Fruit fly (Drosophila melanogaster) whole organism, embryonic: Measurements from ENCODE around the gene CG13258.
A peak's percentile ranks its signal among the peaks of the same experiment; 100 is the strongest.

Experiments
- Adf1 ChIP-seq: fragments of 200-800 bp; sonication (Bioruptor generic); IDR thresholded peaks from 2 replicates; pipeline ENCODE4 v1.3.6; 2022; ENCODE audit warnings: missing biosample characterization, missing genetic modification characterization
- Atf-2 ChIP-seq: fragments of 200-800 bp; sonication (Bioruptor generic); optimal IDR thresholded peaks from 2 replicates; lab custom pipeline; 2016; ENCODE audit warnings: missing biosample characterization, missing genetic modification characterization
- Atf3 ChIP-seq: fragments of 200-800 bp; sonication (Bioruptor generic); optimal IDR thresholded peaks from 3 replicates; lab custom pipeline; 2016; ENCODE audit warnings: missing biosample characterization, missing genetic modification characterization
- CG13123 ChIP-seq: fragments of 200-800 bp; sonication (Bioruptor generic); optimal IDR thresholded peaks from 2 replicates; lab custom pipeline; 2016; ENCODE audit warnings: missing biosample characterization, missing genetic modification characterization
- CG13624 ChIP-seq: fragments of 200-800 bp; sonication (Bioruptor generic); optimal IDR thresholded peaks from 2 replicates; lab custom pipeline; 2016; ENCODE audit warnings: missing biosample characterization, missing genetic modification characterization
- CG14014 ChIP-seq: fragments of 200-800 bp; sonication (Bioruptor generic); IDR thresholded peaks from 2 replicates; pipeline ENCODE4 v1.3.6; 2022; ENCODE audit warnings: missing biosample characterization, missing genetic modification characterization
- CG15073 ChIP-seq: fragments of 200-800 bp; sonication (Bioruptor generic); optimal IDR thresholded peaks from 2 replicates; lab custom pipeline; 2016; ENCODE audit warnings: missing biosample characterization, missing genetic modification characterization
- CG17361 ChIP-seq: fragments of 200-800 bp; sonication (Bioruptor generic); IDR thresholded peaks from 3 replicates; pipeline ENCODE4 v1.3.6; 2022; ENCODE audit warnings: missing biosample characterization, missing genetic modification characterization
- CG17802 ChIP-seq: fragments of 200-800 bp; sonication (Bioruptor generic); optimal IDR thresholded peaks from 2 replicates; lab custom pipeline; 2018; ENCODE audit warnings: missing biosample characterization, mild to moderate bottlenecking, missing genetic modification characterization, moderate library complexity
- CG18262 ChIP-seq: fragments of 200-800 bp; optimal IDR thresholded peaks from 3 replicates; lab custom pipeline; 2019; ENCODE audit warnings: missing biosample characterization, mild to moderate bottlenecking, missing genetic modification characterization, moderate library complexity
- CG2116 ChIP-seq: fragments of 200-800 bp; sonication (Bioruptor generic); optimal IDR thresholded peaks from 3 replicates; lab custom pipeline; 2018; ENCODE audit warnings: missing biosample characterization, mild to moderate bottlenecking, missing genetic modification characterization
- CG2712 ChIP-seq: fragments of 200-800 bp; optimal IDR thresholded peaks from 3 replicates; lab custom pipeline; 2019; ENCODE audit warnings: missing biosample characterization, mild to moderate bottlenecking, missing genetic modification characterization, moderate library complexity
- CG33557 ChIP-seq: fragments of 200-800 bp; sonication (Bioruptor generic); optimal IDR thresholded peaks from 2 replicates; lab custom pipeline; 2019; ENCODE audit warnings: missing biosample characterization, mild to moderate bottlenecking, missing genetic modification characterization, moderate library complexity
- CG4617 ChIP-seq: fragments of 200-800 bp; sonication (Bioruptor generic); optimal IDR thresholded peaks from 3 replicates; lab custom pipeline; 2016; ENCODE audit warnings: missing biosample characterization, missing genetic modification characterization, borderline replicate concordance
- CG6272 ChIP-seq: fragments of 200-800 bp; sonication (Bioruptor generic); IDR thresholded peaks from 2 replicates; pipeline ENCODE4 v1.3.6; 2022; ENCODE audit warnings: missing biosample characterization, missing genetic modification characterization
- CG6683 ChIP-seq: fragments of 200-800 bp; sonication (Bioruptor generic); optimal IDR thresholded peaks from 2 replicates; lab custom pipeline; 2017; ENCODE audit warnings: missing biosample characterization, mild to moderate bottlenecking, missing genetic modification characterization, missing genetic modification reagents
- CG6854 ChIP-seq: fragments of 200-800 bp; sonication (Bioruptor generic); optimal IDR thresholded peaks from 3 replicates; lab custom pipeline; 2017; ENCODE audit warnings: missing biosample characterization, mild to moderate bottlenecking, missing genetic modification characterization
- CG7786 ChIP-seq: fragments of 200-800 bp; sonication (Bioruptor generic); optimal IDR thresholded peaks from 2 replicates; lab custom pipeline; 2016; ENCODE audit warnings: missing biosample characterization, missing genetic modification characterization
- CG7928 ChIP-seq: fragments of 200-800 bp; sonication (Bioruptor generic); optimal IDR thresholded peaks from 2 replicates; lab custom pipeline; 2017; ENCODE audit warnings: missing biosample characterization, mild to moderate bottlenecking, missing genetic modification characterization
- CG8281 ChIP-seq: fragments of 200-800 bp; sonication (Bioruptor generic); optimal IDR thresholded peaks from 2 replicates; lab custom pipeline; 2018; ENCODE audit warnings: missing biosample characterization, mild to moderate bottlenecking, missing genetic modification characterization, moderate library complexity
- CG8290 ChIP-seq, 3 experiments: fragments of 200-800 bp; sonication (Bioruptor generic); optimal IDR thresholded peaks; 2 replicates each; lab custom pipeline; 2016 to 2019; ENCODE audit warnings: missing biosample characterization in 3 of 3, missing genetic modification characterization in 3 of 3, mild to moderate bottlenecking in 2 of 3, moderate library complexity in 1 of 3
- CG8359 ChIP-seq: fragments of 200-800 bp; sonication (Bioruptor generic); optimal IDR thresholded peaks from 2 replicates; lab custom pipeline; 2017; ENCODE audit warnings: missing biosample characterization, mild to moderate bottlenecking, missing genetic modification characterization, borderline replicate concordance
- CG8478 ChIP-seq: fragments of >200 bp; optimal IDR thresholded peaks from 2 replicates; lab custom pipeline; 2018
- CG9876 ChIP-seq: fragments of 200-800 bp; sonication (Bioruptor generic); optimal IDR thresholded peaks from 2 replicates; lab custom pipeline; 2016; ENCODE audit warnings: missing biosample characterization, missing genetic modification characterization
- CHES-1-like ChIP-seq: fragments of 200-800 bp; sonication (Bioruptor generic); optimal IDR thresholded peaks from 2 replicates; lab custom pipeline; 2016; ENCODE audit warnings: missing biosample characterization, missing genetic modification characterization
- Dfd ChIP-seq, 2 experiments: fragments of >200 bp; optimal IDR thresholded peaks; 2 replicates each; lab custom pipeline; 2017; ENCODE audit warnings: missing biosample characterization in 2 of 2, missing genetic modification characterization in 2 of 2
- HLH54F ChIP-seq: fragments of 200-800 bp; sonication (Bioruptor generic); optimal IDR thresholded peaks from 3 replicates; lab custom pipeline; 2016; ENCODE audit warnings: missing biosample characterization, missing genetic modification characterization
- HmgD ChIP-seq: fragments of 200-800 bp; sonication (Bioruptor generic); optimal IDR thresholded peaks from 3 replicates; lab custom pipeline; 2016; ENCODE audit warnings: missing biosample characterization, missing genetic modification characterization
- NK7.1 ChIP-seq: fragments of 200-800 bp; sonication (Bioruptor generic); optimal IDR thresholded peaks from 3 replicates; lab custom pipeline; 2016; ENCODE audit warnings: missing biosample characterization, missing genetic modification characterization
- Oaz ChIP-seq: fragments of 200-800 bp; sonication (Bioruptor generic); IDR thresholded peaks from 2 replicates; pipeline ENCODE4 v1.3.6; 2022; ENCODE audit warnings: missing biosample characterization, missing genetic modification characterization
- Sox100B ChIP-seq: fragments of 200-800 bp; sonication (Bioruptor generic); optimal IDR thresholded peaks from 3 replicates; lab custom pipeline; 2018; ENCODE audit warnings: missing biosample characterization, mild to moderate bottlenecking, missing genetic modification characterization
- Vsx1 ChIP-seq: fragments of 200-800 bp; sonication (Bioruptor generic); optimal IDR thresholded peaks from 2 replicates; lab custom pipeline; 2017; ENCODE audit warnings: missing biosample characterization, mild to moderate bottlenecking, missing genetic modification characterization, missing genetic modification reagents
- Xbp1 ChIP-seq: fragments of 200-800 bp; sonication (Bioruptor generic); optimal IDR thresholded peaks from 3 replicates; lab custom pipeline; 2016; ENCODE audit warnings: missing biosample characterization, mild to moderate bottlenecking, missing genetic modification characterization
- esg ChIP-seq: fragments of 200-800 bp; sonication (Bioruptor generic); conservative IDR thresholded peaks from 2 replicates; pipeline ENCODE4 v1.3.6; 2022; ENCODE audit warnings: missing biosample characterization, missing genetic modification characterization
- eve ChIP-seq, 2 experiments: fragments of >200 bp; optimal IDR thresholded peaks; 2 replicates each; lab custom pipeline; 2017; ENCODE audit warnings: missing biosample characterization in 2 of 2, missing genetic modification characterization in 2 of 2
- gem ChIP-seq: fragments of 200-800 bp; sonication (Bioruptor generic); optimal IDR thresholded peaks from 2 replicates; lab custom pipeline; 2019; ENCODE audit warnings: missing biosample characterization, mild to moderate bottlenecking, missing genetic modification characterization, moderate library complexity
- gfzf ChIP-seq: fragments of 200-800 bp; sonication (Bioruptor generic); optimal IDR thresholded peaks from 2 replicates; lab custom pipeline; 2016; ENCODE audit warnings: missing biosample characterization, mild to moderate bottlenecking, missing genetic modification characterization, moderate library complexity
- h ChIP-seq: fragments of >200 bp; optimal IDR thresholded peaks from 2 replicates; lab custom pipeline; 2017
- hkb ChIP-seq, 2 experiments: fragments of 200-800 bp in 1 of 2; fragments of >200 bp in 1 of 2; sonication (Bioruptor generic) in 1 of 2; IDR thresholded peaks in 1 of 2; optimal IDR thresholded peaks in 1 of 2; 2 replicates each; pipeline versions ENCODE4 v1.3.6 to Lab custom; 2017 to 2022; ENCODE audit warnings: missing biosample characterization in 1 of 2, missing genetic modification characterization in 1 of 2
- nau ChIP-seq: fragments of 200-800 bp; sonication (Bioruptor generic); optimal IDR thresholded peaks from 3 replicates; lab custom pipeline; 2017; ENCODE audit warnings: missing biosample characterization, mild to moderate bottlenecking, missing genetic modification characterization, missing genetic modification reagents
- nerfin-1 ChIP-seq: fragments of 200-800 bp; sonication (Bioruptor generic); optimal IDR thresholded peaks from 3 replicates; lab custom pipeline; 2019; ENCODE audit warnings: missing biosample characterization, mild to moderate bottlenecking, missing genetic modification characterization, moderate library complexity
- odd ChIP-seq: fragments of 200-800 bp; sonication (Bioruptor generic); optimal IDR thresholded peaks from 2 replicates; lab custom pipeline; 2017; ENCODE audit warnings: missing biosample characterization, mild to moderate bottlenecking, missing genetic modification characterization
- org-1 ChIP-seq: fragments of 200-800 bp; sonication (Bioruptor generic); optimal IDR thresholded peaks from 2 replicates; lab custom pipeline; 2017; ENCODE audit warnings: missing biosample characterization, missing genetic modification characterization
- pfk ChIP-seq: fragments of 200-800 bp; sonication (Bioruptor generic); optimal IDR thresholded peaks from 2 replicates; lab custom pipeline; 2018; ENCODE audit warnings: missing biosample characterization, mild to moderate bottlenecking, missing genetic modification characterization, moderate library complexity
- salm ChIP-seq: fragments of 200-800 bp; sonication (Bioruptor generic); optimal IDR thresholded peaks from 2 replicates; lab custom pipeline; 2018; ENCODE audit warnings: missing biosample characterization, mild to moderate bottlenecking, missing genetic modification characterization
- stc ChIP-seq: fragments of 200-800 bp; sonication (Bioruptor generic); IDR thresholded peaks from 2 replicates; pipeline ENCODE4 v1.3.6; 2022; ENCODE audit warnings: missing biosample characterization, missing genetic modification characterization
- sug ChIP-seq: fragments of 200-800 bp; optimal IDR thresholded peaks from 2 replicates; lab custom pipeline; 2019; ENCODE audit warnings: missing biosample characterization, mild to moderate bottlenecking, missing genetic modification characterization, moderate library complexity
- tin ChIP-seq: fragments of 200-800 bp; sonication (Bioruptor generic); optimal IDR thresholded peaks from 3 replicates; lab custom pipeline; 2016; ENCODE audit warnings: missing biosample characterization, missing genetic modification characterization
- tup ChIP-seq: fragments of 200-800 bp; sonication (Bioruptor generic); optimal IDR thresholded peaks from 2 replicates; lab custom pipeline; 2016; ENCODE audit warnings: missing biosample characterization, mild to moderate bottlenecking, missing genetic modification characterization, moderate library complexity

The CG13258 gene

DNA sequence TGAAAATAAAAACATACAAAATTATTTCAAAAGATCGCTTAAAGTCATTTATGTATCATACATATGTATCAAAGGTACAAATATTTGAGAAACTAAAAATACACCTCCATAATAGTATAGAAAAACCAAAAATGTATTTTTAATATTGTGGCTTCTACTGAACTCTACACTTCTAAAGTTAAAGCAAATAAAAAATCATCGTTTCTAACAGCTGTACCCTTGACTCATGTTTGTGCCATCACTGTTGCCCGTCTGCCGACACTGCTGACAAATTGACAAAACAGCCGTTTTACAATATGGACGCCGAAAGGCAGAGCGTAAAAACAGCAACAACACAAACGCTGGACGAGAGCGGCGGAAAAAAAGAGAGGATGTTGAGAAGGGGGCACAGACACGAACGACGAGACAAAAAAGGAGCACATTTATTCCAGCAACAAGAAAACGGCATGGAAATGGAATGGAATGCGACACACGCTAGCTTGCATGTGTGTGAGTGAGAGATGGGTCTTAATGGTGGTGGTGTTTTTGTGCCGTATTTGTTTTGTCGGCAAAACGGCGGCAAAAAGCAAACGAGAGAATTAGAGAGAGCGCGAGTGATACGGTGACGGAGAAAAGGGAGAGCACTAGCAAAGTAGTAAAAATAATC is 6.3 kb downstream of the CG13258 start (continued):
- TF ChIP-seq HmgD = no peak
- TF ChIP-seq CG6272 = peak; percentile 72
- no peak for TF ChIP-seq esg (GFP tag; lab: Robert Waterston, UW)
- peak; percentile 51 for TF ChIP-seq tin
- TF ChIP-seq gem (tag; lab: Kevin White, UChicago) = peak; percentile 92
- TF ChIP-seq HLH54F (GFP tag; lab: Kevin White, UChicago) = peak; percentile 86
- peak; percentile 97 for TF ChIP-seq pfk (GFP tag; lab: Kevin White, UChicago)
- peak; percentile 85 for TF ChIP-seq Atf3 (GFP tag; lab: Kevin White, UChicago)
- TF ChIP-seq CG8281 = peak; percentile 94
- TF ChIP-seq CG8290 (GFP tag; optimal IDR thresholded peaks at IDR 0.05; lab: Kevin White, UChicago) = peak; percentile 48
- peak in 1 of 2 experiments; percentile 72 for TF ChIP-seq CG8290 (tag; optimal IDR thresholded peaks at IDR 0.05; lab: Kevin White, UChicago)
- TF ChIP-seq CG33557 (GFP tag; lab: Kevin White, UChicago) = peak; percentile 39
- peak; percentile 74 for TF ChIP-seq odd (GFP tag; lab: Kevin White, UChicago)
- peak; percentile 91 for TF ChIP-seq CG18262
- peak; percentile 2 for TF ChIP-seq CG4617
- TF ChIP-seq nau (GFP tag; lab: Kevin White, UChicago) = peak; percentile 83
- TF ChIP-seq sug (tag; lab: Kevin White, UChicago) = peak; percentile 50
- TF ChIP-seq tup = no peak
- peak; percentile 68 for TF ChIP-seq CG9876
- peak; percentile 67 for TF ChIP-seq CG6683 (GFP tag; lab: Kevin White, UChicago)
- TF ChIP-seq CG7786 (GFP tag; lab: Kevin White, UChicago) = peak; percentile 81
- peak; percentile 90 for TF ChIP-seq CG2712 (tag; lab: Kevin White, UChicago)
- peak; percentile 73 for TF ChIP-seq CG13624 (GFP tag; lab: Kevin White, UChicago)
- peak; percentile 79 for TF ChIP-seq Xbp1 (GFP tag; lab: Kevin White, UChicago)
- no peak for TF ChIP-seq Dfd (GFP tag; optimal IDR thresholded peaks at IDR 0.05; lab: Kevin White, UChicago)
- peak; percentile 86 for TF ChIP-seq Sox100B (GFP tag; lab: Kevin White, UChicago)
- TF ChIP-seq Atf-2 (GFP tag; lab: Kevin White, UChicago) = peak; percentile 19
- peak; percentile 56 for TF ChIP-seq CG17802 (tag; lab: Kevin White, UChicago)
- no peak for TF ChIP-seq eve (GFP tag; optimal IDR thresholded peaks at IDR 0.05; lab: Kevin White, UChicago)
- no peak for TF ChIP-seq CG17361 (GFP tag; lab: Robert Waterston, UW)
- TF ChIP-seq CG8359 = peak; percentile 77
- TF ChIP-seq Oaz (GFP tag; lab: Robert Waterston, UW) = no peak
- no peak for TF ChIP-seq CG8478 (lab: Kevin White, UChicago)
- TF ChIP-seq CG6854 = peak; percentile 64
- peak; percentile 58 for TF ChIP-seq CG2116
- TF ChIP-seq h (lab: Kevin White, UChicago) = no peak
- TF ChIP-seq hkb (optimal IDR thresholded peaks at IDR 0.05; lab: Kevin White, UChicago) = no peak
- no peak for TF ChIP-seq hkb (GFP tag; IDR thresholded peaks at IDR 0.05; lab: Robert Waterston, UW)
- peak; percentile 98 for TF ChIP-seq CG15073 (GFP tag; lab: Kevin White, UChicago)
- TF ChIP-seq stc (GFP tag; lab: Robert Waterston, UW) = no peak
- peak; percentile 85 for TF ChIP-seq CHES-1-like (GFP tag; lab: Kevin White, UChicago)
- TF ChIP-seq gfzf (GFP tag; lab: Kevin White, UChicago) = no peak
- TF ChIP-seq salm (tag; lab: Kevin White, UChicago) = peak; percentile 75
- peak; percentile 54 for TF ChIP-seq Vsx1 (GFP tag; lab: Kevin White, UChicago)
- no peak for TF ChIP-seq Adf1 (GFP tag; lab: Robert Waterston, UW)
- peak; percentile 73 for TF ChIP-seq CG13123 (GFP tag; lab: Kevin White, UChicago)
- TF ChIP-seq nerfin-1 = peak; percentile 52
- TF ChIP-seq NK7.1 (GFP tag; lab: Kevin White, UChicago) = peak; percentile 69
- peak; percentile 74 for TF ChIP-seq org-1
- no peak for TF ChIP-seq CG14014 (GFP tag; lab: Robert Waterston, UW)
- TF ChIP-seq CG7928 (GFP tag; lab: Kevin White, UChicago) = peak; percentile 53
